Fruit fly (Drosophila melanogaster) whole organism, pupa: ENCODE data around the gene PolH.

Source experiments
- CG10348 ChIP-seq: fragments of 200-800 bp; sonication (Bioruptor generic); IDR thresholded peaks from 2 replicates; pipeline ENCODE4 v1.3.6; 2022; ENCODE audit warnings: missing biosample characterization, missing genetic modification characterization
- CG14655 ChIP-seq: fragments of 200-800 bp; sonication (Bioruptor generic); optimal IDR thresholded peaks from 3 replicates; lab custom pipeline; 2017; ENCODE audit warnings: mild to moderate bottlenecking, missing biosample characterization, missing genetic modification reagents, missing genetic modification characterization
- CG32121 ChIP-seq: fragments of 200-800 bp; sonication (Bioruptor generic); IDR thresholded peaks from 2 replicates; pipeline ENCODE4 v1.3.6; 2022; ENCODE audit warnings: missing biosample characterization, missing genetic modification characterization
- CG8159 ChIP-seq: fragments of 200-800 bp; sonication (Bioruptor generic); optimal IDR thresholded peaks from 3 replicates; lab custom pipeline; 2018; ENCODE audit warnings: missing biosample characterization, mild to moderate bottlenecking, missing genetic modification characterization, moderate library complexity
- CG9948 ChIP-seq: fragments of 200-800 bp; sonication (Bioruptor generic); optimal IDR thresholded peaks from 2 replicates; lab custom pipeline; 2018; ENCODE audit warnings: missing biosample characterization, mild to moderate bottlenecking, missing genetic modification characterization, moderate library complexity
- EcR ChIP-seq: fragments of 200-800 bp; sonication (Bioruptor generic); optimal IDR thresholded peaks from 3 replicates; lab custom pipeline; 2019; ENCODE audit warnings: missing biosample characterization, missing genetic modification characterization, mild to moderate bottlenecking, moderate library complexity, missing genetic modification reagents

DNA sequence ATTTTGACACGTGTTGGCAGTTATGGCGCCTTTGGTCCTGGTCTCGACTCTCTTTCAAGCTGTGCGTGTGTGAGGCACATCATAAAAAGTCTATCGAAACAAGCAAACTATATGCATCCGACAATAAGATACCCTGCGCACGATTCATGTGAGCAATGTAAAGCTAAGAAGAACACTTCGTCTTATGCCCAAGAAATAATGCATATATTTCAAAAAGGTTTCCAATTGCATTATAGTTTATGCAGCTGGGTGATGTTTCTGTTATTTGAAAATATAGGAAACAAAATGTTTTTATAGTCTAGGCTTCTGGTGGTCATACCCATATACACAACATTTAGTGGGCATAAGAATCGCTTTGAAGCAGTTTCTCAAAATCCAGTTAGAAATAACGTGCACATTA lies 32.0 kb upstream of the PolH start:
- TF ChIP-seq CG10348 (GFP tag; lab: Robert Waterston, UW) = no peak
- TF ChIP-seq CG9948 (tag; lab: Kevin White, UChicago) = no peak
- TF ChIP-seq CG8159 (tag; lab: Kevin White, UChicago) = no peak
- no peak for TF ChIP-seq EcR (GFP tag; lab: Kevin White, UChicago)
- TF ChIP-seq CG14655 = no peak
- TF ChIP-seq CG32121 (GFP tag; lab: Robert Waterston, UW) = no peak
